Fruit fly (Drosophila melanogaster): ENCODE results near the gene CG12170.

Gene CG12170

dm6 chr3R:5608422-5608821 lies 28.6 kb upstream of the CG12170 start:
- TF ChIP-seq ttk (optimal IDR thresholded peaks at IDR 0.05) (no peak), Myc (optimal IDR thresholded peaks at IDR 0.05) (no peak)

DNA sequence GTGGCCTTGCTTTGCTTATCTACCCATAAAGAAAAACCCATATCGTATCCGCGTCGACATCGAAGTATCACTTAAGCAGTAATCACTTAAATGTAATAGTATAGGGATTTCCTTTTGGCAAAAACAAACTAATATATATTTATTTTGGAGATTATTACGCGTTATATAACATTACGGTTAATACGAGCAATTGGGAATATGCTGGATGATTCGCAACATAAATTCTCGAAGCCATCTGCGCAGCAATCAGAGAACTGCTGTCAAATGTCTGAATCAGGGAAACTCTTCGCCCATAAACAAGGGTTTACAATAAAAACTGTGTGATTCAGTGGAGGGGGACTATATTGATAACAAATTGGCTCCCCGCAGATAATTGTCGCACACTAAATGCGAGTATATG lies 26.4 kb upstream of the CG12170 start:
- TF ChIP-seq psq (optimal IDR thresholded peaks at IDR 0.05), result no peak
- TF ChIP-seq insv (optimal IDR thresholded peaks at IDR 0.05), result no peak
- TF ChIP-seq Sin3A (optimal IDR thresholded peaks at IDR 0.05), result no peak

dm6 chr3R:5611167-5611566 lies 25.9 kb upstream of the CG12170 start:
- TF ChIP-seq ttk (optimal IDR thresholded peaks at IDR 0.05), result no peak
- no peak for TF ChIP-seq Sin3A (optimal IDR thresholded peaks at IDR 0.05)
- TF ChIP-seq insv (optimal IDR thresholded peaks at IDR 0.05), result no peak
- no peak for TF ChIP-seq Myc (optimal IDR thresholded peaks at IDR 0.05)
- TF ChIP-seq psq (optimal IDR thresholded peaks at IDR 0.05), result no peak
- TF ChIP-seq h (optimal IDR thresholded peaks at IDR 0.05), result no peak

DNA sequence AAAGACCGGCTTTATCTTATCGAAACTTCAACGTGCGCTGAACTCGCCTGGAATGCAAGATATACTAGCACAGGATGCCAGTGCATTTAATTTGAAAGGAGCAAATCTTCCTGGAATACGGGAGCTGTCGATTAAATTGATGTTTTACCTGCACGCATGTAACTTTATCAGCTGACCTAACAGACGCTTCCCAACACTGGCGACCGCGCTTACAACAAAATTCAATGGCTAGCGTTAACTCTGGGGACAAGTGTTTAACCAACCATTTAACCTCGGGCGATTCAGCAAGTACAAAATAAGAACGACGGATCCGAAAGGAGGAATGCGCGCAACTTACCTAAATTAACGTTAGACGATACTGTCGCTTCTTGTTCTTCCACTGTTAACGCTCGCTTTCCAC lies 25.3 kb upstream of the CG12170 start:
- TF ChIP-seq h (optimal IDR thresholded peaks at IDR 0.05), result no peak
- TF ChIP-seq Sin3A (optimal IDR thresholded peaks at IDR 0.05), result no peak
- TF ChIP-seq insv (optimal IDR thresholded peaks at IDR 0.05), result no peak
- no peak for TF ChIP-seq psq (optimal IDR thresholded peaks at IDR 0.05)
- no peak for TF ChIP-seq ttk (optimal IDR thresholded peaks at IDR 0.05)

dm6 chr3R:5612372-5613113 lies 24.5 kb upstream of the CG12170 start, which contains the start of gene Rga:
Gene Rga, minus strand, starts transcription at chr3R:5613112.
- no peak for TF ChIP-seq Myc (optimal IDR thresholded peaks at IDR 0.05)
- no peak for TF ChIP-seq psq (optimal IDR thresholded peaks at IDR 0.05)
- no peak for TF ChIP-seq ttk (optimal IDR thresholded peaks at IDR 0.05)
- TF ChIP-seq h (optimal IDR thresholded peaks at IDR 0.05), result no peak
- TF ChIP-seq Sin3A (optimal IDR thresholded peaks at IDR 0.05), result no peak
- no peak for TF ChIP-seq insv (optimal IDR thresholded peaks at IDR 0.05)

dm6 chr3R:5613114-5613443 lies 24.0 kb upstream of the CG12170 start, which contains the start of gene Atu:
Gene Atu, plus strand, starts transcription at chr3R:5613358.
- TF ChIP-seq insv (optimal IDR thresholded peaks at IDR 0.05) (no peak), Myc (optimal IDR thresholded peaks at IDR 0.05) (no peak), ttk (optimal IDR thresholded peaks at IDR 0.05) (no peak), h (optimal IDR thresholded peaks at IDR 0.05) (no peak), Sin3A (optimal IDR thresholded peaks at IDR 0.05) (no peak), psq (optimal IDR thresholded peaks at IDR 0.05) (no peak)

- TF ChIP-seq Myc (optimal IDR thresholded peaks at IDR 0.05) (no peak), Sin3A (optimal IDR thresholded peaks at IDR 0.05) (no peak), h (optimal IDR thresholded peaks at IDR 0.05) (no peak), ttk (optimal IDR thresholded peaks at IDR 0.05) (no peak), psq (optimal IDR thresholded peaks at IDR 0.05) (no peak), insv (optimal IDR thresholded peaks at IDR 0.05) (no peak)
These were observed 21.6 kb upstream of the CG12170 start for dm6 chr3R:5615484-5615883.

DNA sequence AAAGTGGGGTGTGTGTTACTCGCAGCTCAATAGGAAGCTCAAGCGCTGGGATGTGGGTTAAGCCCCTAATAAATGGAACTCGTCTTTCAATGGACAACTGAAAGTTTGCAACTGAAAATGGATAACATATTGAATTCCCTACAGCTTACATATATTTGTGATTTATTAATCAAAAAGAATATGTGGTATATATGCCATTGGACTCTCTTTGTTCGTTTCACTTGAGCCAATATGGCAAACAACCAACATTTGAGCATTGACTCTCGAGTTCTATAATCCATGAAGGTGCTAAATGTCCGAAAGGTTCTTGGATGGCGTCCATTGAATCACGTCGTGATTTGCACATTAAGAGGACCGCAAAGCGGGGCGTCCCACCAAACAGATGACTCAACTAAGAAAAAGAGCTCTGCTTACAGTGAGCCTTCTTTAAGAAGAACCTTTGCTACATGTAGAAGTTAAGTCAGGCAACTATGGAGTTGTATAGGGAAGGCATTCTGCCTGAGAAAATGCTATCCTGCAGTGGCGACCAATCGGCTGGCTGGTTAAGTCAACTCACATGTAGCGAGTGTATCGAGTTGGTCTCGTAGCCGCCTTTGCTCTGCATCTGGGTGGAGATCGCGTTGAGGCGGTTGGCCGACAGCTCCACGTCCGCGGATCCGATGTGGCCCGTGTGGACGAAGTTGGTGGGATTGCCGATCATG lies 19.0 kb upstream of the CG12170 start:
- no peak for TF ChIP-seq ttk (optimal IDR thresholded peaks at IDR 0.05)
- no peak for TF ChIP-seq insv (optimal IDR thresholded peaks at IDR 0.05)
- TF ChIP-seq psq (optimal IDR thresholded peaks at IDR 0.05), result no peak
- TF ChIP-seq h (optimal IDR thresholded peaks at IDR 0.05), result no peak
- no peak for TF ChIP-seq Sin3A (optimal IDR thresholded peaks at IDR 0.05)
- TF ChIP-seq Myc (optimal IDR thresholded peaks at IDR 0.05), result no peak

DNA sequence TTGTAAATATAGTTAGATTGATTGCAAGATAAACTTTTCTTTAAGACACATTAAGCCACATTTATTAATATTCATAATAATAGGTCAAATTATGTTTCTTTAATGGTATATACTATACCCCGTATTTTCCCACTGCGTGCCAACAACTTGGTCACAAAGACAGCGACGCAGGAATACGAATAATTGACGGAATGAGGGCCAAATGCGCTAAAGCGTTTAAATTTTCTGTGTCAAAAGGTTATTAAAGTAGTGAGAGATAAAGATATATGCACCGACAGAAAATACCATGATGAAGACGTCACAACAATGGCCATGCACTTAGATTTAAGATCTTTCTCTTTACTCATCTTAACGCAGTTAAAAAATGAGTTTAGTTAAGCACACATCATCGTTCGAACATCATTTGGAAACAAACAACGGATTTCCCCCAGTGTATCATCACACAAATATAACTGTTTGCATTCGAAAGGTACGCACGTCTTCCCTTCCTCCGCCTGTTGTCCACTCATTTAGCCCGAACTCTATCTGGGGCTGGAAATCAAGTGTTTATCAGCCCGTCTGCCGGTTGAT lies 16.6 kb upstream of the CG12170 start:
- no peak for TF ChIP-seq psq (optimal IDR thresholded peaks at IDR 0.05)
- no peak for TF ChIP-seq Sin3A (optimal IDR thresholded peaks at IDR 0.05)
- no peak for TF ChIP-seq insv (optimal IDR thresholded peaks at IDR 0.05)
- TF ChIP-seq Myc (optimal IDR thresholded peaks at IDR 0.05), result no peak
- TF ChIP-seq ttk (optimal IDR thresholded peaks at IDR 0.05), result no peak
- no peak for TF ChIP-seq h (optimal IDR thresholded peaks at IDR 0.05)

DNA sequence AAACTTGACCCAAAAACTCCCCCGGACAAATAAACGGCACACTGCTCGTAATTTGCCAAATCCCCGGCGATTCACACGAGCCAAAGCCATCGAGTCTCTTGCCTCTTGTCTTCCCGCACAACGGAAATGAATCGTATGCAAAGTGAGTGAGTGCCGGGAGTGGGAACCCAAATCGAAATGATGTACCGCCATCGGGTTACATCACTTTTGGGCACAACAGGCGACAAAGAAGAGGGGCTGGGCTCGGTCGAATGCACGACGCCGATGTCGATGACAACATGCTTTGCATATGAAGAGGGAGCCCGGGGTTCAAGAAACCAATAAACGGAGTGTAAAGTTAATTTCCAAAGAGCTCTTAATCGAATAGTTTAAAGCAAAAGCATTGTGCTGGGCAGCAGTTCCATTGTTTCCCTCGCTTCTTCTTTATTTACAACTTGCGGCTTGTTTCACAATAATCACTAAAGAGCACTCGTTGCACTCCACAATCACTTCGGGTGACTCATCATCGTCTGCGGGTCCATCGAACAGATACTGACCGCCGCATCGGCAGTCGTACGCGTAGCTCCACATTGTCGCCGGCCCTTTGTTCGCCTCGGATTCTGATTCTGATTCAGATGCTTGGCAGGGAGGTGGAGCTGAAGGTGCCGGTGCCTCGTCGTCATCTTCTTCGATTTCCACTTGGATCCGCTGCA lies 15.2 kb upstream of the CG12170 start:
- no peak for TF ChIP-seq ttk (optimal IDR thresholded peaks at IDR 0.05)
- TF ChIP-seq Sin3A (optimal IDR thresholded peaks at IDR 0.05), result no peak
- TF ChIP-seq h (optimal IDR thresholded peaks at IDR 0.05), result no peak
- TF ChIP-seq insv (optimal IDR thresholded peaks at IDR 0.05), result no peak
- TF ChIP-seq psq (optimal IDR thresholded peaks at IDR 0.05), result no peak
- no peak for TF ChIP-seq Myc (optimal IDR thresholded peaks at IDR 0.05)

DNA sequence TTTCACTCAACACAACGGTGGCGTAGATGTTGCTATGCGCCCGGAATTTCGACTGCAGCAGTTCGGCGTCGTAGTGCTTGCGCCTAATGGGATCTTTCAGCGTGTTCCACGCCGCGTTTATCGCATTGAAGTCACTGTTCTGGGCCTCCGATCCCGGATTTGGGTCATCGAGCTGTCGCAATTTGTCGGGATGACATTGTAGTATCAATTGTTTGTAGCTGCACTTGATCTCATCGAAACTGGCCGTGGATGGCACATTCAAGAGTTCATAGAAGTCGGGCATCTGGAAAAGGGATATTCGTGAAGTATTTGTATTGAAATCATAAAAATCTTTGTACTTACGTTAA lies 14.7 kb upstream of the CG12170 start:
- no peak for TF ChIP-seq insv (optimal IDR thresholded peaks at IDR 0.05)
- no peak for TF ChIP-seq Sin3A (optimal IDR thresholded peaks at IDR 0.05)
- no peak for TF ChIP-seq psq (optimal IDR thresholded peaks at IDR 0.05)
- TF ChIP-seq h (optimal IDR thresholded peaks at IDR 0.05), result no peak
- TF ChIP-seq Myc (optimal IDR thresholded peaks at IDR 0.05), result no peak
- TF ChIP-seq ttk (optimal IDR thresholded peaks at IDR 0.05), result no peak

- TF ChIP-seq insv (optimal IDR thresholded peaks at IDR 0.05) (no peak), h (optimal IDR thresholded peaks at IDR 0.05) (no peak), Myc (optimal IDR thresholded peaks at IDR 0.05) (no peak), ttk (optimal IDR thresholded peaks at IDR 0.05) (no peak), Sin3A (optimal IDR thresholded peaks at IDR 0.05) (no peak), psq (optimal IDR thresholded peaks at IDR 0.05) (no peak)
These were observed 13.9 kb upstream of the CG12170 start for dm6 chr3R:5622985-5623630.

Data from Kc167 (cell line).